Fruit fly (Drosophila melanogaster): ENCODE data around the gene CG32817.

CG32817 gene

DNA sequence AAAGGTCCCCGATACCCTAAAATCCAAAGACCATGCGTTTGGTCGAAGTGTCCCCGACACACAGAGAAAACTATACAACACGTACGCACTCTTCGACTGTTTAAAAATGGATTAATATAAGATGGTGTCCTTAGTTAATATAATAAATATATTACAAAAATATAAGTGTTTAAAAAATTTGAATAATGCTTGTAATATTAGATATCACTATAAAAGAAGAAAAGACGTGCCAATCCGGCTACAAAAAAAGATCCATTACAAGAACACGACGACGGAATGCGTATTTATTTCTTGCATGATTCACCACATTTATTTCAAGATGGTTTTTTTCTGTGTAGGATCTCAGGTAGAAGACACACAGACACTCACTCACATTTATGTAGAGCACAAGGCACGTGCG is 21.1 kb upstream of the CG32817 start (continued):
- peak; percentile 8 for TF ChIP-seq bcd (GFP tag; optimal IDR thresholded peaks at IDR 0.05)
- no peak for TF ChIP-seq crol (GFP tag; IDR thresholded peaks at IDR 0.05)
- TF ChIP-seq CG10979 (tag; optimal IDR thresholded peaks at IDR 0.05), result peak; percentile 77
- no peak for TF ChIP-seq H15 (GFP tag; IDR thresholded peaks at IDR 0.05)
- TF ChIP-seq cad (GFP tag; optimal IDR thresholded peaks at IDR 0.05), result no peak
- TF ChIP-seq CG7786 (GFP tag; optimal IDR thresholded peaks at IDR 0.05), result no peak
- peak; percentile 34 for TF ChIP-seq Ssrp (tag; optimal IDR thresholded peaks at IDR 0.05)
- TF ChIP-seq Hr3 (GFP tag; optimal IDR thresholded peaks at IDR 0.05), result no peak
- TF ChIP-seq grau (tag; optimal IDR thresholded peaks at IDR 0.05), result peak; percentile 36
- no peak for TF ChIP-seq CG33213 (GFP tag; optimal IDR thresholded peaks at IDR 0.05)
- TF ChIP-seq CG4730 (GFP tag; IDR thresholded peaks at IDR 0.05), result 0 out of 2 replicates have a peak, but pooled peaks have one; percentile 18
- TF ChIP-seq CoRest (tag; optimal IDR thresholded peaks at IDR 0.05), result peak; percentile 21
- peak; percentile 79 for TF ChIP-seq CG4404 (GFP tag; IDR thresholded peaks at IDR 0.05)
- TF ChIP-seq sqz (GFP tag; optimal IDR thresholded peaks at IDR 0.05), result peak; percentile 18
- peak; percentile 19 for TF ChIP-seq Spps (tag; optimal IDR thresholded peaks at IDR 0.05)
- peak; percentile 75 for TF ChIP-seq Xrp1 (GFP tag; IDR thresholded peaks at IDR 0.05)
- TF ChIP-seq CG16815 (GFP tag; optimal IDR thresholded peaks at IDR 0.05), result peak; percentile 49
- TF ChIP-seq CG1603 (tag; optimal IDR thresholded peaks at IDR 0.05), result no peak
- TF ChIP-seq CG30431 (GFP tag; optimal IDR thresholded peaks at IDR 0.05), result peak; percentile 8
- no peak for TF ChIP-seq chm (GFP tag; IDR thresholded peaks at IDR 0.05)
- peak; percentile 51; the same call in 1 of the 3 replicates for TF ChIP-seq zfh1 (GFP tag; IDR thresholded peaks at IDR 0.05)
- peak; percentile 34 for TF ChIP-seq gcm (GFP tag; optimal IDR thresholded peaks at IDR 0.05)
- TF ChIP-seq emc (GFP tag; optimal IDR thresholded peaks at IDR 0.05), result no peak
- TF ChIP-seq MTF-1 (GFP tag; optimal IDR thresholded peaks at IDR 0.05; ENCODE audit: borderline replicate concordance), result no peak
- TF ChIP-seq sc (optimal IDR thresholded peaks at IDR 0.05), result no peak
- peak; percentile 19 for TF ChIP-seq sc (GFP tag; optimal IDR thresholded peaks at IDR 0.05)
- peak; percentile 25; the same call in 1 of the 3 replicates for TF ChIP-seq croc (GFP tag; conservative IDR thresholded peaks at IDR 0.05)
- TF ChIP-seq ssp (GFP tag; IDR thresholded peaks at IDR 0.05), result no peak
- TF ChIP-seq Vsx1 (GFP tag; optimal IDR thresholded peaks at IDR 0.05), result no peak
- no peak for TF ChIP-seq vfl (GFP tag; optimal IDR thresholded peaks at IDR 0.05)
- TF ChIP-seq Trl (optimal IDR thresholded peaks at IDR 0.05), result no peak
- no peak for TF ChIP-seq Trl (GFP tag; optimal IDR thresholded peaks at IDR 0.05)
- peak; percentile 82 for TF ChIP-seq CG2712 (tag; optimal IDR thresholded peaks at IDR 0.05)
- no peak for TF ChIP-seq cg (GFP tag; optimal IDR thresholded peaks at IDR 0.05)
- TF ChIP-seq zf30C (GFP tag; optimal IDR thresholded peaks at IDR 0.05), result peak; percentile 93
- peak; percentile 15 for TF ChIP-seq CG6254 (GFP tag; optimal IDR thresholded peaks at IDR 0.05)
- TF ChIP-seq CG3847 (GFP tag; IDR thresholded peaks at IDR 0.05), result no peak
- no peak for TF ChIP-seq CG9817 (tag; optimal IDR thresholded peaks at IDR 0.05)
- TF ChIP-seq Chrac-16 (GFP tag; optimal IDR thresholded peaks at IDR 0.05), result peak; percentile 28
- no peak for TF ChIP-seq CG12219 (GFP tag; optimal IDR thresholded peaks at IDR 0.05)
- peak; percentile 33 for TF ChIP-seq HLHmδ (GFP tag; optimal IDR thresholded peaks at IDR 0.05)
- no peak for TF ChIP-seq CG8290 (GFP tag; optimal IDR thresholded peaks at IDR 0.05)
- TF ChIP-seq CG8290 (tag; optimal IDR thresholded peaks at IDR 0.05), result no peak
- peak; percentile 26 for TF ChIP-seq CG1233 (GFP tag; optimal IDR thresholded peaks at IDR 0.05)
- TF ChIP-seq CG17612 (GFP tag; IDR thresholded peaks at IDR 0.05), result no peak
- peak; percentile 53 for TF ChIP-seq CG31441 (GFP tag; IDR thresholded peaks at IDR 0.05)
- TF ChIP-seq CG18262 (tag; optimal IDR thresholded peaks at IDR 0.05), result peak; percentile 83
- no peak for TF ChIP-seq Mes4 (GFP tag; optimal IDR thresholded peaks at IDR 0.05)
- TF ChIP-seq gsb-n (tag; optimal IDR thresholded peaks at IDR 0.05), result peak; percentile 33
- no peak for TF ChIP-seq D (optimal IDR thresholded peaks at IDR 0.05)
- peak; percentile 45 for TF ChIP-seq D (GFP tag; optimal IDR thresholded peaks at IDR 0.05)
- TF ChIP-seq CG14710 (tag; optimal IDR thresholded peaks at IDR 0.05), result peak; percentile 74
- no peak for TF ChIP-seq sug (tag; optimal IDR thresholded peaks at IDR 0.05)

Data from whole organism, embryonic.